Fruit fly (Drosophila melanogaster) whole organism: Measurements from ENCODE around the gene CG17380.

Experiments used
- EcR ChIP-seq, 2 experiments: fragments of >200 bp; optimal IDR thresholded peaks; 2 replicates each; lab custom pipeline; 2017; ENCODE audit warnings: missing biosample characterization in 2 of 2, missing genetic modification characterization in 2 of 2, missing genetic modification reagents in 2 of 2
- pan ChIP-seq: fragments of >200 bp; optimal IDR thresholded peaks from 2 replicates; lab custom pipeline; 2017
- psq ChIP-seq: fragments of >200 bp; optimal IDR thresholded peaks from 2 replicates; lab custom pipeline; 2017
- usp ChIP-seq: fragments of >200 bp; optimal IDR thresholded peaks from 2 replicates; lab custom pipeline; 2017; ENCODE audit warnings: missing biosample characterization, missing genetic modification characterization, mixed read lengths

- no peak for TF ChIP-seq usp (GFP tag; lab: Kevin White, UChicago)
- TF ChIP-seq psq (lab: Kevin White, UChicago), result no peak
- TF ChIP-seq pan (lab: Kevin White, UChicago), result no peak
- TF ChIP-seq EcR (GFP tag; optimal IDR thresholded peaks at IDR 0.05; lab: Kevin White, UChicago), result no peak
These were observed 17.5 kb downstream of the CG17380 start for dm6 chr3R:23386021-23386457.
